Worm (Caenorhabditis elegans) whole organism, early embryonic: ENCODE data around the gene pap-1.

ENCODE experiments used
- B0310.2 ChIP-seq: sonication (generic microtip); optimal IDR thresholded peaks from 2 replicates; lab custom pipeline; 2016; ENCODE audit warnings: mild to moderate bottlenecking, missing genetic modification characterization, missing compliant biosample characterization
- F13C5.2 ChIP-seq: sonication (generic microtip); optimal IDR thresholded peaks from 2 replicates; lab custom pipeline; 2017; ENCODE audit warnings: mild to moderate bottlenecking, missing genetic modification characterization, inconsistent platforms, missing compliant biosample characterization
- aly-1 ChIP-seq: sonication (generic microtip); optimal IDR thresholded peaks from 2 replicates; lab custom pipeline; 2016; ENCODE audit warnings: missing genetic modification characterization, missing compliant biosample characterization
- ama-1 ChIP-seq: fragments of 150-350 bp; optimal IDR thresholded peaks from 2 replicates; lab custom pipeline; 2014
- ceh-13 ChIP-seq: fragments of 200-800 bp; sonication (Bioruptor generic); optimal IDR thresholded peaks from 2 replicates; lab custom pipeline; 2018; ENCODE audit warnings: mild to moderate bottlenecking, missing genetic modification characterization, missing compliant biosample characterization
- ceh-36 ChIP-seq: sonication (generic microtip); optimal IDR thresholded peaks from 2 replicates; lab custom pipeline; 2016; ENCODE audit warnings: missing genetic modification characterization, inconsistent platforms, missing compliant biosample characterization
- ets-7 ChIP-seq: sonication (generic microtip); optimal IDR thresholded peaks from 2 replicates; lab custom pipeline; 2016; ENCODE audit warnings: missing genotype, missing genetic modification characterization, missing compliant biosample characterization
- flt-1 ChIP-seq: fragments of 200-800 bp; sonication (Bioruptor generic); IDR thresholded peaks from 2 replicates; pipeline ENCODE4 v1.3.6; 2022; ENCODE audit warnings: missing genetic modification characterization, missing compliant biosample characterization
- hmbx-1 ChIP-seq: sonication (generic microtip); optimal IDR thresholded peaks from 2 replicates; lab custom pipeline; 2016; ENCODE audit warnings: mild to moderate bottlenecking, missing genetic modification characterization, missing compliant biosample characterization
- hmg-4 ChIP-seq: fragments of 200-800 bp; sonication (Bioruptor generic); optimal IDR thresholded peaks from 2 replicates; lab custom pipeline; 2018; ENCODE audit warnings: mild to moderate bottlenecking, missing genetic modification characterization, missing compliant biosample characterization
- hnd-1 ChIP-seq: sonication (generic microtip); optimal IDR thresholded peaks from 2 replicates; lab custom pipeline; 2016; ENCODE audit warnings: missing genetic modification characterization, missing compliant biosample characterization
- pes-1 ChIP-seq: fragments of 200-800 bp; sonication (Bioruptor generic); IDR thresholded peaks from 2 replicates; pipeline ENCODE4 v1.3.6; 2022; ENCODE audit warnings: missing genetic modification reagents, missing genetic modification characterization, missing compliant biosample characterization
- scrt-1 ChIP-seq: fragments of 200-800 bp; sonication (Bioruptor generic); IDR thresholded peaks from 2 replicates; pipeline ENCODE4 v1.3.6; 2022; ENCODE audit warnings: missing genetic modification characterization, missing compliant biosample characterization
- sea-1 ChIP-seq: fragments of 200-800 bp; sonication (Bioruptor generic); conservative IDR thresholded peaks from 2 replicates; pipeline ENCODE4 v1.3.6; 2022; ENCODE audit warnings: missing genetic modification characterization, missing compliant biosample characterization
- tbx-11 ChIP-seq: fragments of 200-800 bp; sonication (Bioruptor generic); IDR thresholded peaks from 2 replicates; pipeline ENCODE4 v1.3.6; 2022; ENCODE audit warnings: missing genetic modification characterization, missing compliant biosample characterization
- tbx-37 ChIP-seq: fragments of 200-800 bp; sonication (Bioruptor generic); conservative IDR thresholded peaks from 2 replicates; pipeline ENCODE4 v1.3.6; 2022; ENCODE audit warnings: missing genetic modification reagents, missing genetic modification characterization, missing compliant biosample characterization
- tra-4 ChIP-seq: sonication (generic microtip); optimal IDR thresholded peaks from 2 replicates; lab custom pipeline; 2017; ENCODE audit warnings: missing genetic modification characterization, missing compliant biosample characterization

The pap-1 gene

ce11 chrV:10423511-10423910 is 18.3 kb upstream of the pap-1 start:
- TF ChIP-seq tra-4 (tag; lab: Kevin White, UChicago) (no peak), tbx-11 (no peak), ama-1 (lab: Kevin White, UChicago) (no peak), hnd-1 (tag; lab: Kevin White, UChicago) (no peak), aly-1 (no peak), pes-1 (GFP tag; lab: Robert Waterston, UW) (no peak), scrt-1 (GFP tag; lab: Robert Waterston, UW) (no peak), B0310.2 (no peak), ceh-36 (tag; lab: Kevin White, UChicago) (no peak), sea-1 (GFP tag; lab: Robert Waterston, UW) (no peak), flt-1 (GFP tag; lab: Robert Waterston, UW) (no peak), hmg-4 (GFP tag; lab: Kevin White, UChicago) (no peak), ets-7 (tag; lab: Kevin White, UChicago) (no peak)

ce11 chrV:10425098-10425497 is 16.7 kb upstream of the pap-1 start, which contains the start of gene col-12:
TSS of gene col-12 (minus strand) at chrV:10425198.
- no peak for TF ChIP-seq aly-1
- TF ChIP-seq ama-1 (lab: Kevin White, UChicago) = no peak
- TF ChIP-seq ets-7 (tag; lab: Kevin White, UChicago) = no peak

ce11 chrV:10426253-10426652 is 15.5 kb upstream of the pap-1 start, which contains the start of gene apc-10:
TSS of gene apc-10 (minus strand) at chrV:10426353.
- no peak for TF ChIP-seq sea-1 (GFP tag; lab: Robert Waterston, UW)
- TF ChIP-seq pes-1 (GFP tag; lab: Robert Waterston, UW) = no peak
- TF ChIP-seq ets-7 (tag; lab: Kevin White, UChicago) = no peak
- no peak for TF ChIP-seq aly-1
- TF ChIP-seq hmg-4 (GFP tag; lab: Kevin White, UChicago) = no peak
- TF ChIP-seq hmbx-1 (tag; lab: Kevin White, UChicago) = no peak
- TF ChIP-seq tbx-37 = no peak
- TF ChIP-seq tra-4 (tag; lab: Kevin White, UChicago) = no peak
- no peak for TF ChIP-seq ceh-36 (tag; lab: Kevin White, UChicago)
- TF ChIP-seq flt-1 (GFP tag; lab: Robert Waterston, UW) = no peak
- no peak for TF ChIP-seq hnd-1 (tag; lab: Kevin White, UChicago)
- no peak for TF ChIP-seq scrt-1 (GFP tag; lab: Robert Waterston, UW)
- TF ChIP-seq ama-1 (lab: Kevin White, UChicago) = no peak
- TF ChIP-seq ceh-13 = no peak
- TF ChIP-seq B0310.2 = no peak
- no peak for TF ChIP-seq tbx-11
- TF ChIP-seq F13C5.2 = no peak

DNA sequence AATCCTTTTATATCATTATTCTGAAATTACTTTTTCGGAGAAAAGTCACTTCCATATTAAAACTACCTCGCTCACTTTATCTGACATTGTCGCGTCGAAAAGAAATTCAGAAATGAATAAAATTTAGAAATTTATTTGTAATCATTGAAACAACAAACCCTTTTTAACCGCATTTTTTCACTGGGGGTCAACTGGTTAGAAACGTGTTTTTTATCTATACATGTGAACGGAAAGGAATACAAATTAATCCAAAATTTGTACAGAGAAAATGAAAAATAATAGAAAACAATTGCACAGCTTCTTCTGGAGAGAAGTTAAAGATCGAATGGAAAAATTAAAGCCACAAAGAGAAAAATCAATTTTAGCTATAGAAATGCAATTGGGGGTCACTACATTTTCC is 13.2 kb upstream of the pap-1 start, which contains the start of gene tag-314:
Gene tag-314, minus strand, starts transcription at position 101 of the 400 bp plus-strand sequence.
- TF ChIP-seq scrt-1 (GFP tag; lab: Robert Waterston, UW) = no peak
- TF ChIP-seq ceh-13 = no peak
- TF ChIP-seq tbx-37 = no peak
- no peak for TF ChIP-seq F13C5.2
- no peak for TF ChIP-seq hmg-4 (GFP tag; lab: Kevin White, UChicago)
- TF ChIP-seq aly-1 = no peak
- no peak for TF ChIP-seq flt-1 (GFP tag; lab: Robert Waterston, UW)
- TF ChIP-seq hnd-1 (tag; lab: Kevin White, UChicago) = no peak
- TF ChIP-seq ets-7 (tag; lab: Kevin White, UChicago) = no peak
- TF ChIP-seq B0310.2 = no peak
- TF ChIP-seq ceh-36 (tag; lab: Kevin White, UChicago) = no peak
- no peak for TF ChIP-seq tra-4 (tag; lab: Kevin White, UChicago)
- no peak for TF ChIP-seq pes-1 (GFP tag; lab: Robert Waterston, UW)
- no peak for TF ChIP-seq hmbx-1 (tag; lab: Kevin White, UChicago)
- no peak for TF ChIP-seq tbx-11
- no peak for TF ChIP-seq sea-1 (GFP tag; lab: Robert Waterston, UW)
- TF ChIP-seq ama-1 (lab: Kevin White, UChicago) = no peak

DNA sequence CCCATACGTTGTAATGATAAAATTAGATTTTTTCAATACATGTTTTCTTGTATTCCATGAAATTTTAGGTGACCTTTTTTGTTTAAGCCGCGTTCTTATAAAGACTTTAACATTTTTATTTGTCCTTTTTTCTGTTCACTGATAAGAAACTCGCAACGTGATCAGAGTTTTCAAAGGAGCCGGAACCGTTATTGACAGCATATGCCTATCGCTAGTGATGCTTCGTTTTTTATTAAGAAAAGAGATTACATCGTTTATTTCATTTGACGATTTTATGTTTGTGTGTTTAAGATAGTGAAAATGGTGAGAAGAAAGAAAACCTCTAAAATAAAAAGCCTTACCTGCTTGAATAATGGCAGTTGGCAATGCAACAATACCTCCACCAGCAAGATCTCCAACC is 9.2 kb upstream of the pap-1 start:
- TF ChIP-seq flt-1 (GFP tag; lab: Robert Waterston, UW) (no peak), scrt-1 (GFP tag; lab: Robert Waterston, UW) (no peak), hnd-1 (tag; lab: Kevin White, UChicago) (no peak), pes-1 (GFP tag; lab: Robert Waterston, UW) (no peak), F13C5.2 (no peak), hmbx-1 (tag; lab: Kevin White, UChicago) (no peak), hmg-4 (GFP tag; lab: Kevin White, UChicago) (no peak), tbx-11 (no peak), tbx-37 (no peak), ceh-13 (no peak), B0310.2 (no peak), ets-7 (tag; lab: Kevin White, UChicago) (no peak), sea-1 (GFP tag; lab: Robert Waterston, UW) (no peak)

DNA sequence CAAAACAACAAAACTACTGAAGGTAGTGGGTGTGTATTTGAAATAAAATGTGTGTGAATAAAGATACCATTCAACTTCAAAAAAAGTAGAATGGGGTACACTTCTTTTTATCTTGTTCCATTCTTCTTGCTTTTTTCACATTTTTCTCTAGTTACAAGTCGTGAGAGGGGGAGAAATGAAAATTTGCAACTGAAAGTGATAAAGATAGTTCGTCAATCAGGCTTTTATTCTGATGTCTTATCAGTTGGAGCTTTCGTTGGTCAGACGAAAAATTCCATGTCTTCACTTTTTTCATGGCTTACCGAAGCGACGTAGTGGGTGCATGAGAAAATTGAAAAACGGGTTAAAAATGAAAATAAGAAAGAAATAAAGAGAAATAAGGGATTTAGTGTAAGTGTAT is 8.1 kb upstream of the pap-1 start, which contains the start of gene Y32F6A.4:
Gene Y32F6A.4, minus strand, starts transcription at position 347 of the 400 bp plus-strand sequence.
- TF ChIP-seq aly-1 (no peak), ama-1 (lab: Kevin White, UChicago) (no peak), sea-1 (GFP tag; lab: Robert Waterston, UW) (no peak), ets-7 (tag; lab: Kevin White, UChicago) (no peak), hnd-1 (tag; lab: Kevin White, UChicago) (no peak), pes-1 (GFP tag; lab: Robert Waterston, UW) (no peak), F13C5.2 (no peak), hmbx-1 (tag; lab: Kevin White, UChicago) (no peak), scrt-1 (GFP tag; lab: Robert Waterston, UW) (no peak), tbx-37 (no peak)

DNA sequence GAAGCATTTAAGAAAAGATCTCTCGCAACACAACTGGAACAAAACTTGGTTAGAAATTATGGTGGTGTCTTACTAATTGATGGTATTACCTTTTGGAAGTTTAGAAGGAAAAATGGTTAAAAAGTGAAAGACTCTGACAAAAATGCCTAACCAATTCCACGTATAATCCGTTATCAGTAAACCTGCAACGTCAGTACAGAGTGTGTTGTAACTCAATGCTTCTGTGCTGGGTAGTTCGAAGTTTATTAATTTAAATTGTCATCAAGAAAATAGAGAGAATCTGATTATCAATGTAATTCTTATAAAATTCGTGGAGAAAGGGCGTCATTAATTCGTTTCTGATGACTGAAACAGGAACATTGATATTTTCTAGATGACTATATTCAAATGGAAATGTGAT is 6.6 kb upstream of the pap-1 start:
- TF ChIP-seq tbx-37 (no peak), hnd-1 (tag; lab: Kevin White, UChicago) (no peak), scrt-1 (GFP tag; lab: Robert Waterston, UW) (no peak), ceh-13 (no peak), F13C5.2 (no peak), tbx-11 (no peak), sea-1 (GFP tag; lab: Robert Waterston, UW) (no peak), tra-4 (tag; lab: Kevin White, UChicago) (no peak), pes-1 (GFP tag; lab: Robert Waterston, UW) (no peak), aly-1 (no peak), B0310.2 (no peak), flt-1 (GFP tag; lab: Robert Waterston, UW) (no peak), hmbx-1 (tag; lab: Kevin White, UChicago) (no peak), hmg-4 (GFP tag; lab: Kevin White, UChicago) (no peak), ama-1 (lab: Kevin White, UChicago) (no peak), ceh-36 (tag; lab: Kevin White, UChicago) (no peak)
